Fruit fly (Drosophila melanogaster): ENCODE data around the gene Cpr72Ec.

The Cpr72Ec gene

DNA sequence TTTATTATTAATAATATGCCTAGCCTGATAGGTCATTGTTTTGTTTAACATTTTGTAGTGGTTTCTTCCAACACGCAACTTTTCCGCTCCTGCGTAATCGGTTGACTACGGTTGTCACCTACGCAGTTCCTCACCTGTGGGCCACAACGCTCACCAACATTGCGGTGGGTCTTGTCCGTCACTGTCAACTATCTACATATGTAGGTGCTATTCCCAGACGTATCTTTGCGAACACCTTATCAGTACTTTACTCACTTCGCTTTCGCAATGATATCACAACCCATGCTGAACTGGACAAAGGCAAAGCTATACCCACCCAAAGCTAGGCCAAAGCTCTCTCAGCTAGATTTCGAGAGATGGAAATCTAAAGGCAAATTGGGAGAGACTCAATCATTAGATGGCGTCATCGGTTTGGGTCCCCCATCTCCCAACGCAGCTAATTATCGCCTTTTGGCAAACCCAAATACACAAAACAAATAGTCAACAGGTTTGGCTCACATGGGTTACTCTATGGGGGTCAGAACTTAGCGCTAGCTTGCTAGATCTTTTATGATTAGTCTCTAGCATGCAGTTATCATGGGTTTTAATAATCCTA lies 10.9 kb downstream of the Cpr72Ec start (continued):
- TF ChIP-seq CG3065 (GFP tag; optimal IDR thresholded peaks at IDR 0.05), result no peak
- TF ChIP-seq CG11504 (tag; optimal IDR thresholded peaks at IDR 0.05), result no peak
- no peak for TF ChIP-seq slp2 (GFP tag; optimal IDR thresholded peaks at IDR 0.05)
- no peak for TF ChIP-seq gcm (GFP tag; optimal IDR thresholded peaks at IDR 0.05)
- no peak for TF ChIP-seq Dll (GFP tag; IDR thresholded peaks at IDR 0.05; ENCODE audit: partially characterized antibody)
- TF ChIP-seq CG33213 (GFP tag; optimal IDR thresholded peaks at IDR 0.05), result no peak
- no peak for TF ChIP-seq CG15696 (tag; optimal IDR thresholded peaks at IDR 0.05)
- peak; percentile 74 for TF ChIP-seq CG31224 (GFP tag; IDR thresholded peaks at IDR 0.05)
- no peak for TF ChIP-seq bsh (GFP tag; optimal IDR thresholded peaks at IDR 0.05)
- TF ChIP-seq sd (tag; optimal IDR thresholded peaks at IDR 0.05), result no peak
- no peak for TF ChIP-seq Optix (GFP tag; IDR thresholded peaks at IDR 0.05)
- TF ChIP-seq CG7745 (tag; optimal IDR thresholded peaks at IDR 0.05), result no peak
- no peak for TF ChIP-seq Ada2b (GFP tag; IDR thresholded peaks at IDR 0.05)
- peak; percentile 87 for TF ChIP-seq exex (tag; optimal IDR thresholded peaks at IDR 0.05)
- no peak for TF ChIP-seq CG16863 (GFP tag; optimal IDR thresholded peaks at IDR 0.05)
- no peak for TF ChIP-seq emc (GFP tag; optimal IDR thresholded peaks at IDR 0.05)
- 0 out of 3 replicates have a peak, but pooled peaks have one; percentile 24 for TF ChIP-seq CG11695 (GFP tag; IDR thresholded peaks at IDR 0.05)
- TF ChIP-seq fru (optimal IDR thresholded peaks at IDR 0.05), result no peak
- no peak for TF ChIP-seq croc (GFP tag; conservative IDR thresholded peaks at IDR 0.05)
- TF ChIP-seq ttk (GFP tag; IDR thresholded peaks at IDR 0.05), result no peak
- TF ChIP-seq CG14441 (GFP tag; IDR thresholded peaks at IDR 0.05), result no peak
- TF ChIP-seq CG12391 (tag; optimal IDR thresholded peaks at IDR 0.05), result no peak
- no peak for TF ChIP-seq Eip74EF (GFP tag; optimal IDR thresholded peaks at IDR 0.05)
- no peak for TF ChIP-seq Spps (tag; optimal IDR thresholded peaks at IDR 0.05)
- peak; percentile 4 for TF ChIP-seq Hand (GFP tag; optimal IDR thresholded peaks at IDR 0.05)
- no peak for TF ChIP-seq Xbp1 (GFP tag; optimal IDR thresholded peaks at IDR 0.05)
- TF ChIP-seq HLHmδ (GFP tag; optimal IDR thresholded peaks at IDR 0.05), result no peak
- TF ChIP-seq cas (GFP tag; IDR thresholded peaks at IDR 0.05), result no peak
- no peak for TF ChIP-seq CG32772 (GFP tag; IDR thresholded peaks at IDR 0.05)
- TF ChIP-seq CG8359 (GFP tag; optimal IDR thresholded peaks at IDR 0.05; ENCODE audit: borderline replicate concordance), result no peak
- no peak for TF ChIP-seq CG1792 (GFP tag; optimal IDR thresholded peaks at IDR 0.05)
- TF ChIP-seq tgo (GFP tag; IDR thresholded peaks at IDR 0.05), result no peak
- TF ChIP-seq onecut (GFP tag; IDR thresholded peaks at IDR 0.05), result no peak
- no peak for TF ChIP-seq sima (GFP tag; optimal IDR thresholded peaks at IDR 0.05)
- no peak for TF ChIP-seq CG9817 (tag; optimal IDR thresholded peaks at IDR 0.05)
- TF ChIP-seq inv (GFP tag; IDR thresholded peaks at IDR 0.05; ENCODE audit: partially characterized antibody), result no peak
- TF ChIP-seq CG10267 (tag; optimal IDR thresholded peaks at IDR 0.05), result no peak
- TF ChIP-seq br (optimal IDR thresholded peaks at IDR 0.05), result no peak
- TF ChIP-seq CG14710 (tag; optimal IDR thresholded peaks at IDR 0.05), result no peak
- TF ChIP-seq CG3995 (GFP tag; optimal IDR thresholded peaks at IDR 0.05), result no peak
- no peak for TF ChIP-seq E2f2 (GFP tag; IDR thresholded peaks at IDR 0.05)
- TF ChIP-seq gcm2 (GFP tag; optimal IDR thresholded peaks at IDR 0.05), result no peak
- TF ChIP-seq z (GFP tag; IDR thresholded peaks at IDR 0.05), result 0 out of 3 replicates have a peak, but pooled peaks have one; percentile 25
- TF ChIP-seq shn (GFP tag; optimal IDR thresholded peaks at IDR 0.05), result no peak
- no peak for TF ChIP-seq CHES-1-like (GFP tag; optimal IDR thresholded peaks at IDR 0.05)
- TF ChIP-seq pita (GFP tag; optimal IDR thresholded peaks at IDR 0.05), result no peak
- TF ChIP-seq ato (GFP tag; IDR thresholded peaks at IDR 0.05; ENCODE audit: partially characterized antibody), result no peak
- TF ChIP-seq crol (GFP tag; IDR thresholded peaks at IDR 0.05), result no peak
- TF ChIP-seq CG7963 (GFP tag; IDR thresholded peaks at IDR 0.05; ENCODE audit: partially characterized antibody), result no peak
- TF ChIP-seq Tbp (GFP tag; optimal IDR thresholded peaks at IDR 0.05), result no peak
- no peak for TF ChIP-seq dysf (GFP tag; IDR thresholded peaks at IDR 0.05)
